Fruit fly (Drosophila melanogaster) whole organism, embryonic: Measurements from ENCODE around the gene CG7789.

Experiments
- CG10366 ChIP-seq: fragments of 200-800 bp; sonication (Bioruptor generic); IDR thresholded peaks from 2 replicates; pipeline ENCODE4 v1.3.6; 2022; ENCODE audit warnings: missing biosample characterization, missing genetic modification characterization
- CG10431 ChIP-seq: fragments of 200-800 bp; sonication (Bioruptor generic); optimal IDR thresholded peaks from 3 replicates; lab custom pipeline; 2018; ENCODE audit warnings: missing biosample characterization, mild to moderate bottlenecking, missing genetic modification characterization
- CG11504 ChIP-seq: fragments of 200-800 bp; sonication (Bioruptor generic); optimal IDR thresholded peaks from 3 replicates; lab custom pipeline; 2019; ENCODE audit warnings: missing biosample characterization, mild to moderate bottlenecking, missing genetic modification characterization, moderate library complexity
- CG12391 ChIP-seq: fragments of 200-800 bp; sonication (Bioruptor generic); optimal IDR thresholded peaks from 3 replicates; lab custom pipeline; 2018; ENCODE audit warnings: missing biosample characterization, mild to moderate bottlenecking, missing genetic modification characterization, moderate library complexity
- CG16863 ChIP-seq: fragments of 200-800 bp; sonication (Bioruptor generic); optimal IDR thresholded peaks from 3 replicates; lab custom pipeline; 2016; ENCODE audit warnings: missing biosample characterization, missing genetic modification characterization
- CG17186 ChIP-seq: fragments of 200-800 bp; sonication (Bioruptor generic); optimal IDR thresholded peaks from 3 replicates; lab custom pipeline; 2017; ENCODE audit warnings: missing biosample characterization, missing genetic modification reagents, missing genetic modification characterization
- CG18619 ChIP-seq: fragments of 200-800 bp; sonication (Bioruptor generic); optimal IDR thresholded peaks from 3 replicates; lab custom pipeline; 2017; ENCODE audit warnings: missing biosample characterization, mild to moderate bottlenecking, missing genetic modification characterization
- CG2889 ChIP-seq: fragments of 200-800 bp; sonication (Bioruptor generic); IDR thresholded peaks from 3 replicates; pipeline ENCODE4 v1.3.6; 2022; ENCODE audit warnings: missing biosample characterization, missing genetic modification characterization
- CG30403 ChIP-seq: fragments of 200-800 bp; sonication (Bioruptor generic); optimal IDR thresholded peaks from 3 replicates; lab custom pipeline; 2016; ENCODE audit warnings: missing biosample characterization, missing genetic modification characterization
- CG32532 ChIP-seq: fragments of 200-800 bp; sonication (Bioruptor generic); IDR thresholded peaks from 2 replicates; pipeline ENCODE4 v1.3.6; 2022; ENCODE audit warnings: missing biosample characterization, missing genetic modification characterization
- CG33557 ChIP-seq: fragments of 200-800 bp; sonication (Bioruptor generic); optimal IDR thresholded peaks from 2 replicates; lab custom pipeline; 2019; ENCODE audit warnings: missing biosample characterization, mild to moderate bottlenecking, missing genetic modification characterization, moderate library complexity
- CG34376 ChIP-seq: fragments of 200-800 bp; sonication (Bioruptor generic); optimal IDR thresholded peaks from 2 replicates; lab custom pipeline; 2018; ENCODE audit warnings: missing biosample characterization, mild to moderate bottlenecking, missing genetic modification characterization
- CG4404 ChIP-seq: fragments of 200-800 bp; sonication (Bioruptor generic); IDR thresholded peaks from 2 replicates; pipeline ENCODE4 v1.3.6; 2022; ENCODE audit warnings: missing biosample characterization, missing genetic modification characterization
- CG7987 ChIP-seq: fragments of 200-800 bp; sonication (Bioruptor generic); optimal IDR thresholded peaks from 2 replicates; lab custom pipeline; 2018; ENCODE audit warnings: missing biosample characterization, mild to moderate bottlenecking, missing genetic modification characterization, moderate library complexity
- CG8089 ChIP-seq: fragments of 200-800 bp; sonication (Bioruptor generic); optimal IDR thresholded peaks from 3 replicates; lab custom pipeline; 2016; ENCODE audit warnings: missing biosample characterization, missing genetic modification characterization
- CG8359 ChIP-seq: fragments of 200-800 bp; sonication (Bioruptor generic); optimal IDR thresholded peaks from 2 replicates; lab custom pipeline; 2017; ENCODE audit warnings: missing biosample characterization, mild to moderate bottlenecking, missing genetic modification characterization, borderline replicate concordance
- CG9932 ChIP-seq: fragments of 200-800 bp; sonication (Bioruptor generic); IDR thresholded peaks from 2 replicates; pipeline ENCODE4 v1.3.6; 2022; ENCODE audit warnings: missing biosample characterization, missing genetic modification characterization
- CoRest ChIP-seq: fragments of 200-800 bp; sonication (Bioruptor generic); optimal IDR thresholded peaks from 3 replicates; lab custom pipeline; 2018; ENCODE audit warnings: missing biosample characterization, mild to moderate bottlenecking, missing genetic modification characterization, moderate library complexity
- D19B ChIP-seq: fragments of 200-800 bp; sonication (Bioruptor generic); optimal IDR thresholded peaks from 2 replicates; lab custom pipeline; 2017; ENCODE audit warnings: missing biosample characterization, mild to moderate bottlenecking, missing genetic modification characterization
- Dfd ChIP-seq, 2 experiments: fragments of >200 bp; optimal IDR thresholded peaks; 2 replicates each; lab custom pipeline; 2017; ENCODE audit warnings: missing biosample characterization in 2 of 2, missing genetic modification characterization in 2 of 2
- E2f2 ChIP-seq: fragments of 200-800 bp; sonication (Bioruptor generic); IDR thresholded peaks from 2 replicates; pipeline ENCODE4 v1.3.6; 2022; ENCODE audit warnings: missing biosample characterization, missing genetic modification characterization
- ERR ChIP-seq: fragments of 200-800 bp; sonication (Bioruptor generic); optimal IDR thresholded peaks from 2 replicates; lab custom pipeline; 2016; ENCODE audit warnings: missing biosample characterization, missing genetic modification characterization
- Gsc ChIP-seq: fragments of 200-800 bp; sonication (Bioruptor generic); IDR thresholded peaks from 2 replicates; pipeline ENCODE4 v1.3.6; 2022; ENCODE audit warnings: missing biosample characterization, missing genetic modification characterization
- Hsf ChIP-seq: fragments of 200-800 bp; sonication (Bioruptor generic); optimal IDR thresholded peaks from 3 replicates; lab custom pipeline; 2016; ENCODE audit warnings: missing biosample characterization, missing genetic modification characterization
- MBD-R2 ChIP-seq: fragments of 200-800 bp; sonication (Bioruptor generic); IDR thresholded peaks from 2 replicates; pipeline ENCODE4 v1.3.6; 2022; ENCODE audit warnings: missing biosample characterization, missing genetic modification characterization
- NFAT ChIP-seq: fragments of 200-800 bp; sonication (Bioruptor generic); IDR thresholded peaks from 2 replicates; pipeline ENCODE4 v1.3.6; 2022; ENCODE audit warnings: missing biosample characterization, missing genetic modification characterization
- Optix ChIP-seq: fragments of 200-800 bp; sonication (Bioruptor generic); IDR thresholded peaks from 3 replicates; pipeline ENCODE4 v1.3.6; 2022; ENCODE audit warnings: missing biosample characterization, missing genetic modification characterization
- Rfx ChIP-seq: fragments of 200-800 bp; sonication (Bioruptor generic); IDR thresholded peaks from 2 replicates; pipeline ENCODE4 v1.3.6; 2022; ENCODE audit warnings: missing biosample characterization, missing genetic modification characterization
- Usf ChIP-seq: fragments of 200-800 bp; sonication (Bioruptor generic); optimal IDR thresholded peaks from 2 replicates; lab custom pipeline; 2017; ENCODE audit warnings: missing genotype, missing biosample characterization, missing genetic modification characterization
- al ChIP-seq: fragments of 200-800 bp; sonication (Bioruptor generic); IDR thresholded peaks from 2 replicates; pipeline ENCODE4 v1.3.6; 2022; ENCODE audit warnings: missing biosample characterization, missing genetic modification characterization
- corto ChIP-seq: fragments of 200-800 bp; sonication (Bioruptor generic); optimal IDR thresholded peaks from 2 replicates; lab custom pipeline; 2016; ENCODE audit warnings: missing biosample characterization, mild to moderate bottlenecking, missing genetic modification characterization, moderate library complexity
- crol ChIP-seq: fragments of 200-800 bp; sonication (Bioruptor generic); IDR thresholded peaks from 2 replicates; pipeline ENCODE4 v1.3.6; 2022; ENCODE audit warnings: missing biosample characterization, missing genetic modification characterization
- dmrt99B ChIP-seq: fragments of 200-800 bp; sonication (Bioruptor generic); optimal IDR thresholded peaks from 2 replicates; lab custom pipeline; 2018; ENCODE audit warnings: missing biosample characterization, mild to moderate bottlenecking, missing genetic modification characterization, moderate library complexity
- fd96Cb ChIP-seq: fragments of 200-800 bp; sonication (Bioruptor generic); optimal IDR thresholded peaks from 2 replicates; lab custom pipeline; 2018; ENCODE audit warnings: missing biosample characterization, mild to moderate bottlenecking, missing genetic modification characterization, moderate library complexity
- gem ChIP-seq: fragments of 200-800 bp; sonication (Bioruptor generic); optimal IDR thresholded peaks from 2 replicates; lab custom pipeline; 2019; ENCODE audit warnings: missing biosample characterization, mild to moderate bottlenecking, missing genetic modification characterization, moderate library complexity
- grau ChIP-seq: fragments of 200-800 bp; optimal IDR thresholded peaks from 3 replicates; lab custom pipeline; 2019; ENCODE audit warnings: missing biosample characterization, mild to moderate bottlenecking, missing genetic modification characterization, moderate library complexity
- hbn ChIP-seq: fragments of 200-800 bp; sonication (Bioruptor generic); IDR thresholded peaks from 2 replicates; pipeline ENCODE4 v1.3.6; 2022; ENCODE audit warnings: missing biosample characterization, missing genetic modification characterization; ENCODE audit not compliant: partially characterized antibody
- hkb ChIP-seq, 2 experiments: fragments of 200-800 bp in 1 of 2; fragments of >200 bp in 1 of 2; sonication (Bioruptor generic) in 1 of 2; IDR thresholded peaks in 1 of 2; optimal IDR thresholded peaks in 1 of 2; 2 replicates each; pipeline versions ENCODE4 v1.3.6 to Lab custom; 2017 to 2022; ENCODE audit warnings: missing biosample characterization in 1 of 2, missing genetic modification characterization in 1 of 2
- kay ChIP-seq: fragments of 200-800 bp; sonication (Bioruptor generic); optimal IDR thresholded peaks from 2 replicates; lab custom pipeline; 2016; ENCODE audit warnings: missing biosample characterization, missing genetic modification characterization
- maf-S ChIP-seq: fragments of 200-800 bp; sonication (Bioruptor generic); optimal IDR thresholded peaks from 2 replicates; lab custom pipeline; 2016; ENCODE audit warnings: missing biosample characterization, missing genetic modification characterization
- onecut ChIP-seq: fragments of 200-800 bp; sonication (Bioruptor generic); IDR thresholded peaks from 2 replicates; pipeline ENCODE4 v1.3.6; 2022; ENCODE audit warnings: missing biosample characterization, missing genetic modification characterization
- repo ChIP-seq: fragments of 200-800 bp; sonication (Bioruptor generic); optimal IDR thresholded peaks from 2 replicates; lab custom pipeline; 2016; ENCODE audit warnings: missing biosample characterization, missing genetic modification characterization
- row ChIP-seq: fragments of 200-800 bp; sonication (Bioruptor generic); IDR thresholded peaks from 3 replicates; pipeline ENCODE4 v1.3.6; 2022; ENCODE audit warnings: missing biosample characterization, missing genetic modification characterization
- sisA ChIP-seq: fragments of 200-800 bp; sonication (Bioruptor generic); IDR thresholded peaks from 2 replicates; pipeline ENCODE4 v1.3.6; 2022; ENCODE audit warnings: missing biosample characterization, missing genetic modification characterization
- slbo ChIP-seq: fragments of 200-800 bp; sonication (Bioruptor generic); IDR thresholded peaks from 2 replicates; pipeline ENCODE4 v1.3.6; 2022; ENCODE audit warnings: missing biosample characterization, missing genetic modification characterization
- slou ChIP-seq: fragments of 200-800 bp; sonication (Bioruptor generic); optimal IDR thresholded peaks from 3 replicates; lab custom pipeline; 2016; ENCODE audit warnings: missing biosample characterization, missing genetic modification characterization

The CG7789 gene

DNA sequence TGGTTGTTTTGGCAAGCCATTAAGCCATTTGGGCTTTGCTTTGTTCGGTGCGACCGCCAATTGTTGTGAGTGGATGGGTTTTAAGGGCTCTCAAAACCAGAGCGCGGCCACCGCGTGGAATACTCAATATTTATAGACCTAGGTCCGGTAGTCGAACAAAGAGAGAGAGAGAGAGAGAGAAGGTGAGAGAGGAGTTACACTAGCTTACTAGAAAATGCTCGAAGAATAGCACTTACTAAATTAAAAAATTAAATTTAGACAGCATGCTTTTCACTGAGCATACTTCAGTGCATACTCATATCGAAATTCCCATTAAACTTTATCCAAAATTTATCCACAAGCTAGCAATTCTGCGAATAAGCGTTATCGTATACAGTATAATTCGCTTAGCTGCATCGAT, 43.0 kb upstream of the CG7789 start (continued):
- no peak for TF ChIP-seq Gsc (GFP tag; lab: Robert Waterston, UW)

- TF ChIP-seq CG30403 (GFP tag; lab: Kevin White, UChicago) (no peak), row (GFP tag; lab: Robert Waterston, UW) (peak; percentile 55; the same call in 2 of the 3 replicates), CG10366 (GFP tag; lab: Robert Waterston, UW) (peak; percentile 7; the same call in 1 of the 2 replicates), kay (peak; percentile 40), gem (tag; lab: Kevin White, UChicago) (peak; percentile 26), hbn (GFP tag; lab: Robert Waterston, UW) (no peak), MBD-R2 (peak; percentile 16; the same call in 1 of the 2 replicates), CG9932 (GFP tag; lab: Robert Waterston, UW) (peak; percentile 45), CG8359 (no peak), onecut (GFP tag; lab: Robert Waterston, UW) (no peak), grau (tag; lab: Kevin White, UChicago) (peak; percentile 9), slbo (GFP tag; lab: Robert Waterston, UW) (peak; percentile 47; the same call in 1 of the 2 replicates), Rfx (peak; percentile 25; the same call in 1 of the 2 replicates), D19B (no peak), Usf (GFP tag; lab: Kevin White, UChicago) (no peak), CG32532 (GFP tag; lab: Robert Waterston, UW) (no peak)
These were observed 41.4 kb upstream of the CG7789 start for dm6 chr3R:29761569-29761968.

DNA sequence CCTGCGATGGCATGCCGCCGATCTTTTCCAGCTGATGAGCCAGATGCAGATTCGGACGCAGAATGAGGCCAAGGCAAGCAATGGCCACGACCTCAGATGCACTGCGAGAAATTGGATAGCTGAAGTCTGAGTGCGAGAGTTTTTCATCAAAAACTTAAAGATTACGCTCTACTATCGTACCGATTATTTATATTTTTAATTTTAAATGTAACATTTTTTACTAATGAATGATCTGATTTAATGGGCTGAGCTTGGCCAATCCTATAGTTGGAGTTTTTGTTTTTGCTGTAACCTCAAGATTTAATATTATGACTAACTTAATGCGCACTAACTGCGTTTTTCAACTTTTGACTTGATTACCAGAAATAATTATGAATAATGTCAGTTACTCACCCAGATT, 40.7 kb upstream of the CG7789 start:
- TF ChIP-seq CG11504 (tag; lab: Kevin White, UChicago), result peak; percentile 7
- no peak for TF ChIP-seq CG10431 (GFP tag; lab: Kevin White, UChicago)
- no peak for TF ChIP-seq CG33557 (GFP tag; lab: Kevin White, UChicago)
- TF ChIP-seq CG17186 (GFP tag; lab: Kevin White, UChicago), result no peak
- TF ChIP-seq slbo (GFP tag; lab: Robert Waterston, UW), result peak; percentile 12; the same call in 1 of the 2 replicates
- TF ChIP-seq gem (tag; lab: Kevin White, UChicago), result peak; percentile 7
- peak; percentile 7 for TF ChIP-seq CG30403 (GFP tag; lab: Kevin White, UChicago)
- TF ChIP-seq hkb (optimal IDR thresholded peaks at IDR 0.05; lab: Kevin White, UChicago), result no peak
- TF ChIP-seq hkb (GFP tag; IDR thresholded peaks at IDR 0.05; lab: Robert Waterston, UW), result 0 out of 2 replicates have a peak, but pooled peaks have one; percentile 19
- no peak for TF ChIP-seq CG7987 (GFP tag; lab: Kevin White, UChicago)
- TF ChIP-seq CG34376 (GFP tag; lab: Kevin White, UChicago), result no peak
- no peak for TF ChIP-seq CG4404
- no peak for TF ChIP-seq dmrt99B (tag; lab: Kevin White, UChicago)
- TF ChIP-seq, all 482 proteins: peak for 5

- peak; percentile 16; the same call in 1 of the 2 replicates for TF ChIP-seq al (GFP tag; lab: Robert Waterston, UW)
- TF ChIP-seq CoRest (tag; lab: Kevin White, UChicago), result no peak
- TF ChIP-seq CG18619, result no peak
- TF ChIP-seq crol (GFP tag; lab: Robert Waterston, UW), result no peak
- TF ChIP-seq CG2889 (GFP tag; lab: Robert Waterston, UW), result no peak
- TF ChIP-seq sisA, result peak; percentile 31; the same call in 1 of the 2 replicates
- peak; percentile 19 for TF ChIP-seq CG16863
- peak; percentile 32 for TF ChIP-seq Hsf
- no peak for TF ChIP-seq NFAT (GFP tag; lab: Robert Waterston, UW)
- TF ChIP-seq Dfd (GFP tag; optimal IDR thresholded peaks at IDR 0.05; lab: Kevin White, UChicago), result no peak
- TF ChIP-seq repo (GFP tag; lab: Kevin White, UChicago), result peak; percentile 17
- no peak for TF ChIP-seq maf-S
- TF ChIP-seq E2f2, result 0 out of 2 replicates have a peak, but pooled peaks have one; percentile 10
- TF ChIP-seq Optix (GFP tag; lab: Robert Waterston, UW), result no peak
- peak; percentile 33 for TF ChIP-seq fd96Cb (tag; lab: Kevin White, UChicago)
- peak; percentile 50; the same call in 1 of the 2 replicates for TF ChIP-seq CG32532 (GFP tag; lab: Robert Waterston, UW)
- TF ChIP-seq corto (GFP tag; lab: Kevin White, UChicago), result peak; percentile 82
- TF ChIP-seq CG12391 (tag; lab: Kevin White, UChicago), result peak; percentile 13
- no peak for TF ChIP-seq CG8089 (GFP tag; lab: Kevin White, UChicago)
- no peak for TF ChIP-seq slou (GFP tag; lab: Kevin White, UChicago)
- TF ChIP-seq ERR (GFP tag; lab: Kevin White, UChicago), result no peak
These were observed 39.8 kb upstream of the CG7789 start for dm6 chr3R:29763154-29763553.
